Worm (Caenorhabditis elegans): ENCODE data around the gene nol-10.

The nol-10 gene

ce11 chrIV:7547843-7548578 is 32.4 kb upstream of the nol-10 start, which contains the start of the genes cdd-2 and oef-1:
Gene cdd-2 (minus strand): TSS chrIV:7547893.
Gene oef-1 (plus strand): TSS chrIV:7548417.
- TF ChIP-seq odd-2 (tag; optimal IDR thresholded peaks at IDR 0.05) = no peak
- TF ChIP-seq madf-2 (tag; optimal IDR thresholded peaks at IDR 0.05) = no peak
- no peak for TF ChIP-seq dmd-4 (tag; optimal IDR thresholded peaks at IDR 0.05; ENCODE audit: borderline replicate concordance)
- TF ChIP-seq pat-9 (tag; optimal IDR thresholded peaks at IDR 0.05) = no peak
- TF ChIP-seq pha-4 (tag; optimal IDR thresholded peaks at IDR 0.05) = no peak
- TF ChIP-seq K02D7.2 (tag; optimal IDR thresholded peaks at IDR 0.05) = no peak
- TF ChIP-seq ztf-16 (tag; optimal IDR thresholded peaks at IDR 0.05) = no peak
- TF ChIP-seq hlh-30 (tag; optimal IDR thresholded peaks at IDR 0.05; ENCODE audit: insufficient read depth) = no peak
- no peak for TF ChIP-seq ceh-14 (tag; optimal IDR thresholded peaks at IDR 0.05)
- no peak for TF ChIP-seq ceh-19 (GFP tag; optimal IDR thresholded peaks at IDR 0.05)

- TF ChIP-seq tbx-7 (tag; optimal IDR thresholded peaks at IDR 0.05) (no peak), tbx-2 (tag; optimal IDR thresholded peaks at IDR 0.05) (peak; percentile 1)
Measured at ce11 chrIV:7549844-7550243, 30.6 kb upstream of the nol-10 start.

ce11 chrIV:7550445-7550844 is 30.0 kb upstream of the nol-10 start, which contains the start of gene pam-1:
Gene pam-1 (minus strand): TSS chrIV:7550812.
- no peak for TF ChIP-seq dmd-4 (tag; optimal IDR thresholded peaks at IDR 0.05; ENCODE audit: borderline replicate concordance)
- TF ChIP-seq fkh-6 (tag; optimal IDR thresholded peaks at IDR 0.05) = no peak
- no peak for TF ChIP-seq pag-3 (tag; optimal IDR thresholded peaks at IDR 0.05; ENCODE audit: borderline replicate concordance)
- TF ChIP-seq sox-2 (GFP tag; IDR thresholded peaks at IDR 0.05) = no peak

- TF ChIP-seq rnt-1 (tag; optimal IDR thresholded peaks at IDR 0.05) (no peak), nhr-11 (tag; optimal IDR thresholded peaks at IDR 0.05) (no peak), K09A11.1 (tag; optimal IDR thresholded peaks at IDR 0.05; ENCODE audit: insufficient read depth) (no peak), npax-4 (tag; optimal IDR thresholded peaks at IDR 0.05) (no peak), ceh-24 (tag; optimal IDR thresholded peaks at IDR 0.05) (no peak), ceh-6 (GFP tag; optimal IDR thresholded peaks at IDR 0.05) (no peak), madf-2 (tag; optimal IDR thresholded peaks at IDR 0.05) (no peak), ceh-48 (tag; optimal IDR thresholded peaks at IDR 0.05) (no peak), odd-2 (tag; optimal IDR thresholded peaks at IDR 0.05) (no peak), tbx-7 (tag; optimal IDR thresholded peaks at IDR 0.05) (no peak)
Measured at ce11 chrIV:7551254-7551653, 29.1 kb upstream of the nol-10 start.

- no peak for TF ChIP-seq unc-3 (GFP tag; conservative IDR thresholded peaks at IDR 0.05)
- no peak for TF ChIP-seq unc-3 (tag; optimal IDR thresholded peaks at IDR 0.05)
- no peak for TF ChIP-seq madf-2 (tag; optimal IDR thresholded peaks at IDR 0.05)
- TF ChIP-seq nfya-1 (tag; optimal IDR thresholded peaks at IDR 0.05) = no peak
- TF ChIP-seq pag-3 (tag; optimal IDR thresholded peaks at IDR 0.05; ENCODE audit: borderline replicate concordance) = no peak
- no peak for TF ChIP-seq hlh-30 (tag; optimal IDR thresholded peaks at IDR 0.05; ENCODE audit: insufficient read depth)
- no peak for TF ChIP-seq ceh-18 (tag; optimal IDR thresholded peaks at IDR 0.05)
- TF ChIP-seq sox-4 (tag; optimal IDR thresholded peaks at IDR 0.05) = no peak
- TF ChIP-seq fkh-6 (tag; optimal IDR thresholded peaks at IDR 0.05) = no peak
- TF ChIP-seq syd-9 (tag; optimal IDR thresholded peaks at IDR 0.05) = no peak
- no peak for TF ChIP-seq mec-3 (tag; optimal IDR thresholded peaks at IDR 0.05; ENCODE audit: borderline replicate concordance)
- TF ChIP-seq F13H6.1 (tag; optimal IDR thresholded peaks at IDR 0.05) = no peak
- no peak for TF ChIP-seq hlh-6 (tag; optimal IDR thresholded peaks at IDR 0.05)
Measured at ce11 chrIV:7552100-7552499, 28.3 kb upstream of the nol-10 start.

Data from whole organism, late embryonic.